Worm (Caenorhabditis elegans): Measurements from ENCODE around the gene unc-52.

ce11 chrII:14619806-14620205, 64.5 kb downstream of the unc-52 start:
- TF ChIP-seq blmp-1 (tag; optimal IDR thresholded peaks at IDR 0.05; ENCODE audit: insufficient read depth) (no peak), mab-5 (tag; optimal IDR thresholded peaks at IDR 0.05) (no peak), nhr-6 (tag; optimal IDR thresholded peaks at IDR 0.05) (no peak), ZK546.5 (tag; optimal IDR thresholded peaks at IDR 0.05) (no peak), F13H6.1 (tag; optimal IDR thresholded peaks at IDR 0.05) (no peak), unc-55 (GFP tag; optimal IDR thresholded peaks at IDR 0.05) (no peak), nhr-237 (tag; optimal IDR thresholded peaks at IDR 0.05) (no peak), mbf-1 (tag; optimal IDR thresholded peaks at IDR 0.05) (no peak), aly-2 (tag; optimal IDR thresholded peaks at IDR 0.05) (no peak), nhr-23 (tag; optimal IDR thresholded peaks at IDR 0.05) (no peak), ztf-4 (tag; optimal IDR thresholded peaks at IDR 0.05) (no peak), zag-1 (tag; optimal IDR thresholded peaks at IDR 0.05) (no peak), nhr-77 (tag; optimal IDR thresholded peaks at IDR 0.05) (no peak), lin-39 (tag; optimal IDR thresholded peaks at IDR 0.05) (no peak)
